Worm (Caenorhabditis elegans) whole organism, L4/young adult: ENCODE measurements around the gene F46H5.3.

Source experiments
- W03F9.2 ChIP-seq: fragments of 150-350 bp; optimal IDR thresholded peaks from 2 replicates; lab custom pipeline; 2014; ENCODE audit warnings: missing biosample characterization, missing genetic modification characterization
- dao-5 ChIP-seq: sonication (generic microtip); optimal IDR thresholded peaks from 2 replicates; lab custom pipeline; 2016; ENCODE audit warnings: missing genotype, missing genetic modification characterization, moderate library complexity, missing compliant biosample characterization
- him-1 ChIP-seq: sonication (generic microtip); optimal IDR thresholded peaks from 2 replicates; lab custom pipeline; 2016; ENCODE audit warnings: missing genotype, missing genetic modification reagents, missing genetic modification characterization, missing compliant biosample characterization

- TF ChIP-seq dao-5 (tag; lab: Kevin White, UChicago) (no peak), him-1 (tag; lab: Kevin White, UChicago) (no peak), W03F9.2 (tag; lab: Kevin White, UChicago) (no peak)
These were observed 9.1 kb downstream of the F46H5.3 start for ce11 chrX:7229357-7229756.
